Fruit fly (Drosophila melanogaster) whole organism, embryonic: ENCODE data around the gene Sfp77F.

ENCODE experiments used
- Adf1 ChIP-seq: fragments of 200-800 bp; sonication (Bioruptor generic); IDR thresholded peaks from 2 replicates; pipeline ENCODE4 v1.3.6; 2022; ENCODE audit warnings: missing biosample characterization, missing genetic modification characterization
- Blimp-1 ChIP-seq: fragments of 200-800 bp; sonication (Bioruptor generic); optimal IDR thresholded peaks from 3 replicates; lab custom pipeline; 2018; ENCODE audit warnings: missing biosample characterization, missing genetic modification characterization, mild to moderate bottlenecking, moderate library complexity, missing genetic modification reagents
- CG10147 ChIP-seq: fragments of 200-800 bp; sonication (Bioruptor generic); optimal IDR thresholded peaks from 2 replicates; lab custom pipeline; 2019; ENCODE audit warnings: missing biosample characterization, mild to moderate bottlenecking, missing genetic modification characterization, moderate library complexity
- CG10209 ChIP-seq: fragments of 200-800 bp; sonication (Bioruptor generic); optimal IDR thresholded peaks from 3 replicates; lab custom pipeline; 2017; ENCODE audit warnings: missing biosample characterization, mild to moderate bottlenecking, missing genetic modification characterization, missing genetic modification reagents
- CG11504 ChIP-seq: fragments of 200-800 bp; sonication (Bioruptor generic); optimal IDR thresholded peaks from 3 replicates; lab custom pipeline; 2019; ENCODE audit warnings: missing biosample characterization, mild to moderate bottlenecking, missing genetic modification characterization, moderate library complexity
- CG13894 ChIP-seq: fragments of 200-800 bp; sonication (Bioruptor generic); optimal IDR thresholded peaks from 3 replicates; lab custom pipeline; 2018; ENCODE audit warnings: missing biosample characterization, mild to moderate bottlenecking, missing genetic modification characterization, moderate library complexity
- CG14965 ChIP-seq: fragments of 200-800 bp; sonication (Bioruptor generic); optimal IDR thresholded peaks from 2 replicates; lab custom pipeline; 2016; ENCODE audit warnings: missing biosample characterization, missing genetic modification characterization, borderline replicate concordance
- CG17361 ChIP-seq: fragments of 200-800 bp; sonication (Bioruptor generic); IDR thresholded peaks from 3 replicates; pipeline ENCODE4 v1.3.6; 2022; ENCODE audit warnings: missing biosample characterization, missing genetic modification characterization
- CG17829 ChIP-seq: fragments of 200-800 bp; optimal IDR thresholded peaks from 2 replicates; lab custom pipeline; 2019; ENCODE audit warnings: missing biosample characterization, mild to moderate bottlenecking, missing genetic modification characterization, moderate library complexity
- CG2712 ChIP-seq: fragments of 200-800 bp; optimal IDR thresholded peaks from 3 replicates; lab custom pipeline; 2019; ENCODE audit warnings: missing biosample characterization, mild to moderate bottlenecking, missing genetic modification characterization, moderate library complexity
- CG30403 ChIP-seq: fragments of 200-800 bp; sonication (Bioruptor generic); optimal IDR thresholded peaks from 3 replicates; lab custom pipeline; 2016; ENCODE audit warnings: missing biosample characterization, missing genetic modification characterization
- CG6254 ChIP-seq: fragments of 200-800 bp; sonication (Bioruptor generic); optimal IDR thresholded peaks from 3 replicates; lab custom pipeline; 2017; ENCODE audit warnings: mild to moderate bottlenecking, missing biosample characterization, missing genetic modification reagents, missing genetic modification characterization
- CG7786 ChIP-seq: fragments of 200-800 bp; sonication (Bioruptor generic); optimal IDR thresholded peaks from 2 replicates; lab custom pipeline; 2016; ENCODE audit warnings: missing biosample characterization, missing genetic modification characterization
- CG7839 ChIP-seq: fragments of 200-800 bp; sonication (Bioruptor generic); optimal IDR thresholded peaks from 3 replicates; lab custom pipeline; 2018; ENCODE audit warnings: missing biosample characterization, mild to moderate bottlenecking, missing genetic modification characterization, moderate library complexity
- CG8388 ChIP-seq: fragments of 200-800 bp; sonication (Bioruptor generic); optimal IDR thresholded peaks from 2 replicates; lab custom pipeline; 2019; ENCODE audit warnings: missing biosample characterization, mild to moderate bottlenecking, missing genetic modification characterization, moderate library complexity
- CG8924 ChIP-seq: fragments of 200-800 bp; optimal IDR thresholded peaks from 3 replicates; lab custom pipeline; 2019; ENCODE audit warnings: missing biosample characterization, mild to moderate bottlenecking, missing genetic modification characterization, moderate library complexity
- D ChIP-seq, 2 experiments: fragments of 200-800 bp in 1 of 2; fragments of >200 bp in 1 of 2; sonication (Bioruptor generic) in 1 of 2; optimal IDR thresholded peaks; 2 replicates in 1 of 2; 3 replicates in 1 of 2; lab custom pipeline; 2017; ENCODE audit warnings: mild to moderate bottlenecking in 1 of 2, missing biosample characterization in 1 of 2, missing genetic modification characterization in 1 of 2, missing genetic modification reagents in 1 of 2
- D19A ChIP-seq: fragments of 200-800 bp; optimal IDR thresholded peaks from 3 replicates; lab custom pipeline; 2019; ENCODE audit warnings: missing biosample characterization, mild to moderate bottlenecking, missing genetic modification characterization, moderate library complexity
- Deaf1 ChIP-seq: fragments of 200-800 bp; optimal IDR thresholded peaks from 3 replicates; lab custom pipeline; 2019; ENCODE audit warnings: missing biosample characterization, mild to moderate bottlenecking, missing genetic modification characterization, moderate library complexity
- Doc3 ChIP-seq: fragments of 200-800 bp; sonication (Bioruptor generic); IDR thresholded peaks from 3 replicates; pipeline ENCODE4 v1.3.6; 2022; ENCODE audit warnings: missing biosample characterization, missing genetic modification characterization; ENCODE audit not compliant: partially characterized antibody
- Lhr ChIP-seq: fragments of 200-800 bp; sonication (Bioruptor generic); optimal IDR thresholded peaks from 3 replicates; lab custom pipeline; 2017; ENCODE audit warnings: mild to moderate bottlenecking, missing biosample characterization, missing genetic modification reagents, missing genetic modification characterization
- Nf-YA ChIP-seq: fragments of 200-800 bp; sonication (Bioruptor generic); IDR thresholded peaks from 2 replicates; pipeline ENCODE4 v1.3.6; 2022; ENCODE audit warnings: missing biosample characterization, missing genetic modification characterization
- Nf-YB ChIP-seq: fragments of 200-800 bp; sonication (Bioruptor generic); optimal IDR thresholded peaks from 3 replicates; lab custom pipeline; 2019; ENCODE audit warnings: missing biosample characterization, mild to moderate bottlenecking, missing genetic modification characterization, moderate library complexity
- Oli ChIP-seq: fragments of 200-800 bp; sonication (Bioruptor generic); optimal IDR thresholded peaks from 2 replicates; lab custom pipeline; 2018; ENCODE audit warnings: missing biosample characterization, mild to moderate bottlenecking, missing genetic modification characterization, moderate library complexity
- Sox100B ChIP-seq: fragments of 200-800 bp; sonication (Bioruptor generic); optimal IDR thresholded peaks from 3 replicates; lab custom pipeline; 2018; ENCODE audit warnings: missing biosample characterization, mild to moderate bottlenecking, missing genetic modification characterization
- Sox102F ChIP-seq: fragments of 200-800 bp; sonication (Bioruptor generic); optimal IDR thresholded peaks from 2 replicates; lab custom pipeline; 2018; ENCODE audit warnings: missing biosample characterization, mild to moderate bottlenecking, missing genetic modification characterization, moderate library complexity
- Xbp1 ChIP-seq: fragments of 200-800 bp; sonication (Bioruptor generic); optimal IDR thresholded peaks from 3 replicates; lab custom pipeline; 2016; ENCODE audit warnings: missing biosample characterization, mild to moderate bottlenecking, missing genetic modification characterization
- abd-A ChIP-seq: fragments of 200-800 bp; sonication (Bioruptor generic); optimal IDR thresholded peaks from 3 replicates; lab custom pipeline; 2019; ENCODE audit warnings: missing biosample characterization, mild to moderate bottlenecking, missing genetic modification characterization, moderate library complexity
- amos ChIP-seq: fragments of 200-800 bp; sonication (Bioruptor generic); IDR thresholded peaks from 2 replicates; pipeline ENCODE4 v1.3.6; 2022; ENCODE audit warnings: missing biosample characterization, missing genetic modification characterization; ENCODE audit not compliant: partially characterized antibody
- az2 ChIP-seq: fragments of 200-800 bp; sonication (Bioruptor generic); optimal IDR thresholded peaks from 3 replicates; lab custom pipeline; 2016; ENCODE audit warnings: missing biosample characterization, missing genetic modification characterization
- bcd ChIP-seq: fragments of 200-800 bp; sonication (Bioruptor generic); optimal IDR thresholded peaks from 2 replicates; lab custom pipeline; 2017; ENCODE audit warnings: missing biosample characterization, mild to moderate bottlenecking, missing genetic modification characterization
- bowl ChIP-seq: fragments of 200-800 bp; sonication (Bioruptor generic); IDR thresholded peaks from 2 replicates; pipeline ENCODE4 v1.3.6; 2022; ENCODE audit warnings: missing biosample characterization, missing genetic modification characterization
- dmrt11E ChIP-seq: fragments of 200-800 bp; sonication (Bioruptor generic); optimal IDR thresholded peaks from 3 replicates; lab custom pipeline; 2018; ENCODE audit warnings: missing biosample characterization, mild to moderate bottlenecking, missing genetic modification characterization, moderate library complexity
- gcm ChIP-seq: fragments of 200-800 bp; sonication (Bioruptor generic); optimal IDR thresholded peaks from 2 replicates; lab custom pipeline; 2019; ENCODE audit warnings: missing biosample characterization, mild to moderate bottlenecking, missing genetic modification characterization, moderate library complexity
- grau ChIP-seq: fragments of 200-800 bp; optimal IDR thresholded peaks from 3 replicates; lab custom pipeline; 2019; ENCODE audit warnings: missing biosample characterization, mild to moderate bottlenecking, missing genetic modification characterization, moderate library complexity
- gsb-n ChIP-seq: fragments of 200-800 bp; sonication (Bioruptor generic); optimal IDR thresholded peaks from 3 replicates; lab custom pipeline; 2018; ENCODE audit warnings: missing biosample characterization, mild to moderate bottlenecking, missing genetic modification characterization
- hkb ChIP-seq, 2 experiments: fragments of 200-800 bp in 1 of 2; fragments of >200 bp in 1 of 2; sonication (Bioruptor generic) in 1 of 2; IDR thresholded peaks in 1 of 2; optimal IDR thresholded peaks in 1 of 2; 2 replicates each; pipeline versions ENCODE4 v1.3.6 to Lab custom; 2017 to 2022; ENCODE audit warnings: missing biosample characterization in 1 of 2, missing genetic modification characterization in 1 of 2
- kah ChIP-seq: fragments of 200-800 bp; sonication (Bioruptor generic); optimal IDR thresholded peaks from 2 replicates; lab custom pipeline; 2018; ENCODE audit warnings: missing biosample characterization, mild to moderate bottlenecking, missing genetic modification characterization
- prd ChIP-seq, 3 experiments: fragments of >200 bp in 2 of 3; fragments of 200-800 bp in 1 of 3; sonication (Bioruptor generic) in 1 of 3; optimal IDR thresholded peaks in 2 of 3; IDR thresholded peaks in 1 of 3; 2 replicates in 2 of 3; 3 replicates in 1 of 3; pipeline versions ENCODE4 v1.3.6 to Lab custom; 2017 to 2022; ENCODE audit warnings: missing biosample characterization in 1 of 3, missing genetic modification characterization in 1 of 3
- repo ChIP-seq: fragments of 200-800 bp; sonication (Bioruptor generic); optimal IDR thresholded peaks from 2 replicates; lab custom pipeline; 2016; ENCODE audit warnings: missing biosample characterization, missing genetic modification characterization
- sr ChIP-seq: fragments of 200-800 bp; sonication (Bioruptor generic); IDR thresholded peaks from 3 replicates; pipeline ENCODE4 v1.3.6; 2022; ENCODE audit warnings: missing biosample characterization, missing genetic modification characterization
- stc ChIP-seq: fragments of 200-800 bp; sonication (Bioruptor generic); IDR thresholded peaks from 2 replicates; pipeline ENCODE4 v1.3.6; 2022; ENCODE audit warnings: missing biosample characterization, missing genetic modification characterization
- tap ChIP-seq: fragments of 200-800 bp; optimal IDR thresholded peaks from 3 replicates; lab custom pipeline; 2019; ENCODE audit warnings: missing biosample characterization, mild to moderate bottlenecking, missing genetic modification characterization, moderate library complexity
- tin ChIP-seq: fragments of 200-800 bp; sonication (Bioruptor generic); optimal IDR thresholded peaks from 3 replicates; lab custom pipeline; 2016; ENCODE audit warnings: missing biosample characterization, missing genetic modification characterization
- twi ChIP-seq: fragments of 200-800 bp; optimal IDR thresholded peaks from 2 replicates; lab custom pipeline; 2019; ENCODE audit warnings: missing biosample characterization, mild to moderate bottlenecking, missing genetic modification characterization, moderate library complexity
- vvl ChIP-seq: fragments of 200-800 bp; sonication (Bioruptor generic); IDR thresholded peaks from 2 replicates; pipeline ENCODE4 v1.3.6; 2022; ENCODE audit warnings: missing biosample characterization, missing genetic modification characterization

The Sfp77F gene

dm6 chr3L:20930059-20930785, 33.0 kb upstream of the Sfp77F start (continued):
- TF ChIP-seq CG8388 (GFP tag; lab: Kevin White, UChicago) (peak; percentile 75), Xbp1 (GFP tag; lab: Kevin White, UChicago) (peak; percentile 14), Lhr (GFP tag; lab: Kevin White, UChicago) (peak; percentile 9), vvl (GFP tag; lab: Robert Waterston, UW) (peak; percentile 29; the same call in 1 of the 2 replicates), gsb-n (tag; lab: Kevin White, UChicago) (peak; percentile 72), CG14965 (no peak), Nf-YB (peak; percentile 24), stc (GFP tag; lab: Robert Waterston, UW) (0 out of 2 replicates have a peak, but pooled peaks have one; percentile 32), Adf1 (no peak), sr (GFP tag; lab: Robert Waterston, UW) (no peak), grau (tag; lab: Kevin White, UChicago) (peak; percentile 55), CG10209 (peak; percentile 47), dmrt11E (tag; lab: Kevin White, UChicago) (peak; percentile 82), tin (GFP tag; lab: Kevin White, UChicago) (peak; percentile 19), tap (tag; lab: Kevin White, UChicago) (peak; percentile 40), abd-A (peak; percentile 41), CG17361 (GFP tag; lab: Robert Waterston, UW) (peak; percentile 82), Doc3 (no peak), D19A (tag; lab: Kevin White, UChicago) (peak; percentile 71), CG2712 (tag; lab: Kevin White, UChicago) (peak; percentile 83), D (optimal IDR thresholded peaks at IDR 0.05; lab: Kevin White, UChicago) (no peak), D (GFP tag; optimal IDR thresholded peaks at IDR 0.05; lab: Kevin White, UChicago) (peak; percentile 71), CG8924 (tag; lab: Kevin White, UChicago) (peak; percentile 65), CG17829 (tag; lab: Kevin White, UChicago) (peak; percentile 62), Sox100B (GFP tag; lab: Kevin White, UChicago) (peak; percentile 62), CG11504 (peak; percentile 72), Nf-YA (no peak), prd (optimal IDR thresholded peaks at IDR 0.05; lab: Kevin White, UChicago) (no peak), prd (GFP tag; IDR thresholded peaks at IDR 0.05; lab: Robert Waterston, UW) (peak; percentile 67; the same call in 2 of the 3 replicates), CG6254 (GFP tag; lab: Kevin White, UChicago) (peak; percentile 58), CG7786 (GFP tag; lab: Kevin White, UChicago) (no peak), Sox102F (GFP tag; lab: Kevin White, UChicago) (peak; percentile 73), CG10147 (GFP tag; lab: Kevin White, UChicago) (no peak), CG13894 (no peak), bcd (GFP tag; lab: Kevin White, UChicago) (peak; percentile 26), Oli (peak; percentile 64), Blimp-1 (GFP tag; lab: Kevin White, UChicago) (peak; percentile 74), az2 (GFP tag; lab: Kevin White, UChicago) (peak; percentile 50), gcm (GFP tag; lab: Kevin White, UChicago) (peak; percentile 54), repo (no peak), amos (no peak), bowl (no peak), twi (tag; lab: Kevin White, UChicago) (peak; percentile 37), CG7839 (peak; percentile 53), kah (peak; percentile 27), hkb (optimal IDR thresholded peaks at IDR 0.05; lab: Kevin White, UChicago) (no peak), hkb (GFP tag; IDR thresholded peaks at IDR 0.05; lab: Robert Waterston, UW) (no peak), CG30403 (peak; percentile 21), Deaf1 (tag; lab: Kevin White, UChicago) (peak; percentile 10)
